Worm (Caenorhabditis elegans) whole organism, early embryonic: ENCODE results near the gene T10G3.1.

Experiments
- ama-1 ChIP-seq: fragments of 150-350 bp; optimal IDR thresholded peaks from 2 replicates; lab custom pipeline; 2014
- flt-1 ChIP-seq: fragments of 200-800 bp; sonication (Bioruptor generic); IDR thresholded peaks from 2 replicates; pipeline ENCODE4 v1.3.6; 2022; ENCODE audit warnings: missing genetic modification characterization, missing compliant biosample characterization
- hnd-1 ChIP-seq: sonication (generic microtip); optimal IDR thresholded peaks from 2 replicates; lab custom pipeline; 2016; ENCODE audit warnings: missing genetic modification characterization, missing compliant biosample characterization
- pes-1 ChIP-seq: fragments of 200-800 bp; sonication (Bioruptor generic); IDR thresholded peaks from 2 replicates; pipeline ENCODE4 v1.3.6; 2022; ENCODE audit warnings: missing genetic modification reagents, missing genetic modification characterization, missing compliant biosample characterization

DNA sequence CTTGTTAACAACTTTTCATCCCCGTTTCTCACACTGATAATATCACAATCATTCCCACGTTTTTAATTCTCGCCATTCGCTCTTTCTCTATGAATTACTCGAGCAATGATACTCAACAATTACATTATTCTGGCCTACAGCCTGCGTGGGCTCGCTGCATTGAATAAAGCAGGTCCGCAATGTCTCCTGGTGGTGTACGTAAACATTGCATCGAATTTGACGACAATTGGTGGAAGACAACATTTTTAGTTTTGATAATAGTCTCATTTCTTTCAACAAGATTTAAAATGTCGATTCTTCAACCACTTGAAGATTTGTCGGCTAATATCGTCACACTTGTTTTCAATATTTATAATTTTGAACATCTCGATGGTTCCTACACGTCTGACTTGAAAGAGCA lies 14.2 kb downstream of the T10G3.1 start, which contains the start of gene bath-39:
- TF ChIP-seq hnd-1 (no peak), ama-1 (lab: Kevin White, UChicago) (no peak), flt-1 (GFP tag; lab: Robert Waterston, UW) (no peak), pes-1 (GFP tag; lab: Robert Waterston, UW) (no peak)
